Worm (Caenorhabditis elegans) whole organism, mixed stage, embryonic: ENCODE results near the gene srh-211.

Experiments
- lin-32 ChIP-seq: fragments of 200-800 bp; sonication (Bioruptor generic); optimal IDR thresholded peaks from 2 replicates; lab custom pipeline; 2018; ENCODE audit warnings: mild to moderate bottlenecking, missing genetic modification characterization, missing compliant biosample characterization
- pha-4 ChIP-seq: fragments of 150-350 bp; optimal IDR thresholded peaks from 2 replicates; lab custom pipeline; 2018; ENCODE audit warnings: missing biosample characterization, missing genetic modification reagents, missing genetic modification characterization
- snpc-4 ChIP-seq: fragments of 150-350 bp; optimal IDR thresholded peaks from 2 replicates; lab custom pipeline; 2014; ENCODE audit warnings: missing biosample characterization, missing genetic modification characterization
- tbx-8 ChIP-seq: fragments of 200-800 bp; sonication (Bioruptor generic); optimal IDR thresholded peaks from 2 replicates; lab custom pipeline; 2018; ENCODE audit warnings: mild to moderate bottlenecking, missing genetic modification characterization, moderate library complexity, missing compliant biosample characterization
- unc-120 ChIP-seq: sonication (generic microtip); optimal IDR thresholded peaks from 2 replicates; lab custom pipeline; 2017; ENCODE audit warnings: missing genetic modification characterization, missing compliant biosample characterization; ENCODE audit not compliant: poor library complexity, severe bottlenecking
- unc-62 ChIP-seq: fragments of 150-350 bp; optimal IDR thresholded peaks from 2 replicates; lab custom pipeline; 2014; ENCODE audit warnings: missing biosample characterization, missing genetic modification reagents, missing genetic modification characterization

ce11 chrV:4109873-4110272 lies 28.7 kb upstream of the srh-211 start, which contains the start of gene clc-18:
- TF ChIP-seq tbx-8: no peak
- no peak for TF ChIP-seq pha-4 (tag; lab: Kevin White, UChicago)
- TF ChIP-seq snpc-4 (tag; lab: Kevin White, UChicago): no peak
- TF ChIP-seq unc-62 (GFP tag; lab: Kevin White, UChicago): no peak
- TF ChIP-seq unc-120 (tag; lab: Kevin White, UChicago): no peak
- no peak for TF ChIP-seq lin-32 (GFP tag; lab: Kevin White, UChicago)
